Fruit fly (Drosophila melanogaster) whole organism, embryonic: ENCODE results near the gene Atf3.

Experiments used
- Atf3 ChIP-seq: fragments of 200-800 bp; sonication (Bioruptor generic); optimal IDR thresholded peaks from 3 replicates; lab custom pipeline; 2016; ENCODE audit warnings: missing biosample characterization, missing genetic modification characterization
- B-H2 ChIP-seq: fragments of 200-800 bp; sonication (Bioruptor generic); optimal IDR thresholded peaks from 2 replicates; lab custom pipeline; 2018; ENCODE audit warnings: missing biosample characterization, mild to moderate bottlenecking, missing genetic modification characterization
- CG10321 ChIP-seq: fragments of 200-800 bp; sonication (Bioruptor generic); IDR thresholded peaks from 2 replicates; pipeline ENCODE4 v1.3.6; 2022; ENCODE audit warnings: missing biosample characterization, missing genetic modification characterization
- CG11723 ChIP-seq: fragments of 200-800 bp; sonication (Bioruptor generic); optimal IDR thresholded peaks from 2 replicates; lab custom pipeline; 2017; ENCODE audit warnings: missing biosample characterization, mild to moderate bottlenecking, missing genetic modification characterization
- CG12744 ChIP-seq: fragments of 200-800 bp; sonication (Bioruptor generic); optimal IDR thresholded peaks from 2 replicates; lab custom pipeline; 2016; ENCODE audit warnings: missing biosample characterization, missing genetic modification characterization
- CG13123 ChIP-seq: fragments of 200-800 bp; sonication (Bioruptor generic); optimal IDR thresholded peaks from 2 replicates; lab custom pipeline; 2016; ENCODE audit warnings: missing biosample characterization, missing genetic modification characterization
- CG14860 ChIP-seq: fragments of 200-800 bp; sonication (Bioruptor generic); IDR thresholded peaks from 3 replicates; pipeline ENCODE4 v1.3.6; 2022; ENCODE audit warnings: missing biosample characterization, missing genetic modification characterization; ENCODE audit not compliant: partially characterized antibody
- CG15601 ChIP-seq: fragments of 200-800 bp; sonication (Bioruptor generic); optimal IDR thresholded peaks from 3 replicates; lab custom pipeline; 2019; ENCODE audit warnings: missing biosample characterization, mild to moderate bottlenecking, missing genetic modification characterization, moderate library complexity
- CG16863 ChIP-seq: fragments of 200-800 bp; sonication (Bioruptor generic); optimal IDR thresholded peaks from 3 replicates; lab custom pipeline; 2016; ENCODE audit warnings: missing biosample characterization, missing genetic modification characterization
- CG1792 ChIP-seq: fragments of 200-800 bp; sonication (Bioruptor generic); optimal IDR thresholded peaks from 2 replicates; lab custom pipeline; 2016; ENCODE audit warnings: missing biosample characterization, missing genetic modification characterization
- CG30403 ChIP-seq: fragments of 200-800 bp; sonication (Bioruptor generic); optimal IDR thresholded peaks from 3 replicates; lab custom pipeline; 2016; ENCODE audit warnings: missing biosample characterization, missing genetic modification characterization
- CG32532 ChIP-seq: fragments of 200-800 bp; sonication (Bioruptor generic); IDR thresholded peaks from 2 replicates; pipeline ENCODE4 v1.3.6; 2022; ENCODE audit warnings: missing biosample characterization, missing genetic modification characterization
- CG34422 ChIP-seq: fragments of 200-800 bp; sonication (Bioruptor generic); IDR thresholded peaks from 3 replicates; pipeline ENCODE4 v1.3.6; 2022; ENCODE audit warnings: missing biosample characterization, missing genetic modification characterization
- CG6854 ChIP-seq: fragments of 200-800 bp; sonication (Bioruptor generic); optimal IDR thresholded peaks from 3 replicates; lab custom pipeline; 2017; ENCODE audit warnings: missing biosample characterization, mild to moderate bottlenecking, missing genetic modification characterization
- CG7556 ChIP-seq: fragments of 200-800 bp; sonication (Bioruptor generic); optimal IDR thresholded peaks from 2 replicates; lab custom pipeline; 2017; ENCODE audit warnings: missing biosample characterization, mild to moderate bottlenecking, missing genetic modification characterization
- CG8944 ChIP-seq: fragments of 200-800 bp; sonication (Bioruptor generic); optimal IDR thresholded peaks from 3 replicates; lab custom pipeline; 2016; ENCODE audit warnings: missing biosample characterization, missing genetic modification characterization
- CG9437 ChIP-seq: fragments of 200-800 bp; sonication (Bioruptor generic); optimal IDR thresholded peaks from 2 replicates; lab custom pipeline; 2018; ENCODE audit warnings: missing biosample characterization, mild to moderate bottlenecking, missing genetic modification characterization
- CTCF ChIP-seq: fragments of 200-800 bp; sonication (Bioruptor generic); optimal IDR thresholded peaks from 2 replicates; lab custom pipeline; 2017; ENCODE audit warnings: missing biosample characterization, mild to moderate bottlenecking, missing genetic modification characterization, moderate library complexity
- Deaf1 ChIP-seq: fragments of 200-800 bp; optimal IDR thresholded peaks from 3 replicates; lab custom pipeline; 2019; ENCODE audit warnings: missing biosample characterization, mild to moderate bottlenecking, missing genetic modification characterization, moderate library complexity
- Dek ChIP-seq: fragments of 200-800 bp; sonication (Bioruptor generic); optimal IDR thresholded peaks from 3 replicates; lab custom pipeline; 2019; ENCODE audit warnings: missing biosample characterization, mild to moderate bottlenecking, missing genetic modification characterization, moderate library complexity
- Dfd ChIP-seq, 2 experiments: fragments of >200 bp; optimal IDR thresholded peaks; 2 replicates each; lab custom pipeline; 2017; ENCODE audit warnings: missing biosample characterization in 2 of 2, missing genetic modification characterization in 2 of 2
- Fer1 ChIP-seq: fragments of 200-800 bp; sonication (Bioruptor generic); optimal IDR thresholded peaks from 2 replicates; lab custom pipeline; 2017; ENCODE audit warnings: missing biosample characterization, mild to moderate bottlenecking, missing genetic modification characterization
- Fer2 ChIP-seq: fragments of 200-800 bp; sonication (Bioruptor generic); optimal IDR thresholded peaks from 2 replicates; lab custom pipeline; 2018; ENCODE audit warnings: missing biosample characterization, mild to moderate bottlenecking, missing genetic modification characterization, moderate library complexity
- Fer3 ChIP-seq: fragments of 200-800 bp; sonication (Bioruptor generic); optimal IDR thresholded peaks from 2 replicates; lab custom pipeline; 2018; ENCODE audit warnings: missing biosample characterization, mild to moderate bottlenecking, missing genetic modification characterization, moderate library complexity
- H15 ChIP-seq: fragments of 200-800 bp; sonication (Bioruptor generic); IDR thresholded peaks from 3 replicates; pipeline ENCODE4 v1.3.6; 2022; ENCODE audit warnings: missing biosample characterization, missing genetic modification characterization
- NfI ChIP-seq: fragments of 200-800 bp; sonication (Bioruptor generic); optimal IDR thresholded peaks from 3 replicates; lab custom pipeline; 2018; ENCODE audit warnings: missing biosample characterization, mild to moderate bottlenecking, missing genetic modification characterization, moderate library complexity
- Ptx1 ChIP-seq: fragments of 200-800 bp; sonication (Bioruptor generic); IDR thresholded peaks from 2 replicates; pipeline ENCODE4 v1.3.6; 2022; ENCODE audit warnings: missing biosample characterization, missing genetic modification characterization
- Ravus ChIP-seq: fragments of 200-800 bp; sonication (Bioruptor generic); IDR thresholded peaks from 2 replicates; pipeline ENCODE4 v1.3.6; 2022; ENCODE audit warnings: missing biosample characterization, missing genetic modification characterization
- Side ChIP-seq: fragments of 200-800 bp; sonication (Bioruptor generic); optimal IDR thresholded peaks from 2 replicates; lab custom pipeline; 2016; ENCODE audit warnings: missing biosample characterization, missing genetic modification characterization
- Vsx1 ChIP-seq: fragments of 200-800 bp; sonication (Bioruptor generic); optimal IDR thresholded peaks from 2 replicates; lab custom pipeline; 2017; ENCODE audit warnings: missing biosample characterization, mild to moderate bottlenecking, missing genetic modification characterization, missing genetic modification reagents
- ase ChIP-seq: fragments of 200-800 bp; sonication (Bioruptor generic); IDR thresholded peaks from 3 replicates; pipeline ENCODE4 v1.3.6; 2022; ENCODE audit warnings: missing biosample characterization, missing genetic modification characterization
- bigmax ChIP-seq: fragments of 200-800 bp; sonication (Bioruptor generic); optimal IDR thresholded peaks from 2 replicates; lab custom pipeline; 2018; ENCODE audit warnings: missing biosample characterization, mild to moderate bottlenecking, missing genetic modification characterization
- cas ChIP-seq: fragments of 200-800 bp; sonication (Bioruptor generic); IDR thresholded peaks from 2 replicates; pipeline ENCODE4 v1.3.6; 2022; ENCODE audit warnings: missing biosample characterization, missing genetic modification characterization
- corto ChIP-seq: fragments of 200-800 bp; sonication (Bioruptor generic); optimal IDR thresholded peaks from 2 replicates; lab custom pipeline; 2016; ENCODE audit warnings: missing biosample characterization, mild to moderate bottlenecking, missing genetic modification characterization, moderate library complexity
- crp ChIP-seq, 2 experiments: fragments of 200-800 bp; sonication (Bioruptor generic); optimal IDR thresholded peaks; 2 replicates in 1 of 2; 3 replicates in 1 of 2; lab custom pipeline; 2017; ENCODE audit warnings: missing biosample characterization in 2 of 2, missing genetic modification characterization in 2 of 2, mild to moderate bottlenecking in 1 of 2, moderate library complexity in 1 of 2
- da ChIP-seq: fragments of 200-800 bp; sonication (Bioruptor generic); optimal IDR thresholded peaks from 2 replicates; lab custom pipeline; 2016; ENCODE audit warnings: missing biosample characterization, missing genetic modification characterization
- esg ChIP-seq: fragments of 200-800 bp; sonication (Bioruptor generic); conservative IDR thresholded peaks from 2 replicates; pipeline ENCODE4 v1.3.6; 2022; ENCODE audit warnings: missing biosample characterization, missing genetic modification characterization
- jumu ChIP-seq: fragments of 200-800 bp; sonication (Bioruptor generic); optimal IDR thresholded peaks from 3 replicates; lab custom pipeline; 2016; ENCODE audit warnings: missing biosample characterization, missing genetic modification characterization
- onecut ChIP-seq: fragments of 200-800 bp; sonication (Bioruptor generic); IDR thresholded peaks from 2 replicates; pipeline ENCODE4 v1.3.6; 2022; ENCODE audit warnings: missing biosample characterization, missing genetic modification characterization
- phol ChIP-seq: fragments of 200-800 bp; sonication (Bioruptor generic); optimal IDR thresholded peaks from 3 replicates; lab custom pipeline; 2018; ENCODE audit warnings: missing biosample characterization, mild to moderate bottlenecking, missing genetic modification characterization, moderate library complexity
- pnt ChIP-seq: fragments of 200-800 bp; sonication (Bioruptor generic); optimal IDR thresholded peaks from 3 replicates; lab custom pipeline; 2016; ENCODE audit warnings: missing biosample characterization, missing genetic modification characterization
- prd ChIP-seq, 3 experiments: fragments of >200 bp in 2 of 3; fragments of 200-800 bp in 1 of 3; sonication (Bioruptor generic) in 1 of 3; optimal IDR thresholded peaks in 2 of 3; IDR thresholded peaks in 1 of 3; 2 replicates in 2 of 3; 3 replicates in 1 of 3; pipeline versions ENCODE4 v1.3.6 to Lab custom; 2017 to 2022; ENCODE audit warnings: missing biosample characterization in 1 of 3, missing genetic modification characterization in 1 of 3
- pum ChIP-seq: fragments of 200-800 bp; sonication (Bioruptor generic); optimal IDR thresholded peaks from 2 replicates; lab custom pipeline; 2016; ENCODE audit warnings: missing biosample characterization, missing genetic modification characterization
- sna ChIP-seq: fragments of 200-800 bp; sonication (Bioruptor generic); IDR thresholded peaks from 2 replicates; pipeline ENCODE4 v1.3.6; 2022; ENCODE audit warnings: missing biosample characterization, missing genetic modification characterization; ENCODE audit not compliant: partially characterized antibody
- sqz ChIP-seq: fragments of 200-800 bp; sonication (Bioruptor generic); optimal IDR thresholded peaks from 3 replicates; lab custom pipeline; 2018; ENCODE audit warnings: missing biosample characterization, mild to moderate bottlenecking, missing genetic modification characterization
- stc ChIP-seq: fragments of 200-800 bp; sonication (Bioruptor generic); IDR thresholded peaks from 2 replicates; pipeline ENCODE4 v1.3.6; 2022; ENCODE audit warnings: missing biosample characterization, missing genetic modification characterization
- twi ChIP-seq: fragments of 200-800 bp; optimal IDR thresholded peaks from 2 replicates; lab custom pipeline; 2019; ENCODE audit warnings: missing biosample characterization, mild to moderate bottlenecking, missing genetic modification characterization, moderate library complexity
- vnd ChIP-seq: fragments of 200-800 bp; sonication (Bioruptor generic); IDR thresholded peaks from 3 replicates; pipeline ENCODE4 v1.3.6; 2022; ENCODE audit warnings: missing biosample characterization, missing genetic modification characterization; ENCODE audit not compliant: partially characterized antibody
- vvl ChIP-seq: fragments of 200-800 bp; sonication (Bioruptor generic); IDR thresholded peaks from 2 replicates; pipeline ENCODE4 v1.3.6; 2022; ENCODE audit warnings: missing biosample characterization, missing genetic modification characterization

Gene Atf3

DNA sequence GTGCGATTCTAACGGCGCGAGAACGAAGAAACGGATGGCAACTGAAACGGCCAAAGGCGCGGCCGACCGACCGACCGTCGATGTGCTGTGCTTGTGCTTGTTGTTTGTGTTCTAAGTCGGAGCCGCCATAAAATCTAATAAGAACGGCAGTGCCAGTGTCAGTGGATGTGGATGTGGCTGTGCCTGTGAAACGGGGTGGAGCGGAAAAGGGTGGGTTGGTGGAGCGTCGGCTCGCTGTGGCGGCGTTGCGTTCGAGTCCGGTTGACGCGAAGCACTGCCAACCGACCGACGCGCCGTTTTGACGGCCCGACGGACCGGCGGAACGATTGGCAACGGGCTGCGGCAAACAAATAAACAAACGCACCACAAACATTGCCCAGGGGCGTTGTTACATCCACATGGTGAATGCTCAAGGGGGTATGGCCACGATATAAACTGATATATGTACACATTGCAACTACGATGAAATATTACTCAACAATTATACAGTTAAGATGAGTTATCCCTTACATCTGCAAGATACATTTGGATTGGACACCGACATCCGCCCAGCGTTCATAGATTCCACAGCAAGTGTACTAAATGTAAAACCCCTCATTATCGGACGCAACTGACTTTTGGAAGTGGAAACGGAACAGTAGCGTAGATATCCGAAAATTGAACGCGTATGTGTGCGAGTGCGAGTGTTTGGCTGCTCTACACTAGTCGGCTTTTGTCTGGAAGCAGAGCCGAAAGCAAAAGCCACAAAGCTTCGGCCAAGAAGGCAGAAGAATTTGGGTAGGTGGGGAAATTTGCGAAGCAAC, at the start of gene Atf3 (continued):
- peak; percentile 99 for TF ChIP-seq CG16863 (GFP tag; lab: Kevin White, UChicago)
- peak; percentile 99 for TF ChIP-seq pnt (GFP tag; lab: Kevin White, UChicago)
- peak; percentile 99 for TF ChIP-seq Ptx1 (GFP tag; lab: Robert Waterston, UW)
- TF ChIP-seq esg (GFP tag; lab: Robert Waterston, UW), result peak; percentile 99
- TF ChIP-seq CG10321, result peak; percentile 81
- peak; percentile 99 for TF ChIP-seq Side
- peak; percentile 99 for TF ChIP-seq Dek
- peak; percentile 99 for TF ChIP-seq pum
- peak; percentile 99 for TF ChIP-seq CG1792 (GFP tag; lab: Kevin White, UChicago)
- peak; percentile 100 for TF ChIP-seq Atf3
- TF ChIP-seq cas (GFP tag; lab: Robert Waterston, UW), result peak; percentile 97
- peak; percentile 99 for TF ChIP-seq Fer3
- TF ChIP-seq CTCF (GFP tag; lab: Kevin White, UChicago), result peak; percentile 69
- peak; percentile 85 for TF ChIP-seq corto (GFP tag; lab: Kevin White, UChicago)
- peak; percentile 99 for TF ChIP-seq Fer1 (GFP tag; lab: Kevin White, UChicago)
- peak; percentile 98 for TF ChIP-seq H15 (GFP tag; lab: Robert Waterston, UW)
- TF ChIP-seq Deaf1 (tag; lab: Kevin White, UChicago), result peak; percentile 96
- peak; percentile 96 for TF ChIP-seq sqz (GFP tag; lab: Kevin White, UChicago)
- peak; percentile 98 for TF ChIP-seq CG11723 (GFP tag; lab: Kevin White, UChicago)
- peak; percentile 98 for TF ChIP-seq phol (tag; lab: Kevin White, UChicago)
- TF ChIP-seq CG15601 (tag; lab: Kevin White, UChicago), result peak; percentile 96
- peak; percentile 75 for TF ChIP-seq bigmax (GFP tag; lab: Kevin White, UChicago)
- TF ChIP-seq da, result peak; percentile 98
- peak in 1 of 2 experiments; percentile 73 for TF ChIP-seq Dfd (GFP tag; optimal IDR thresholded peaks at IDR 0.05; lab: Kevin White, UChicago)
- TF ChIP-seq CG12744 (GFP tag; lab: Kevin White, UChicago), result peak; percentile 99
- TF ChIP-seq vvl (GFP tag; lab: Robert Waterston, UW), result peak; percentile 98
- TF ChIP-seq B-H2 (GFP tag; lab: Kevin White, UChicago), result peak; percentile 98
- peak; percentile 98 for TF ChIP-seq stc (GFP tag; lab: Robert Waterston, UW)
- TF ChIP-seq CG34422, result peak; percentile 99
- TF ChIP-seq Vsx1, result peak; percentile 98
- peak; percentile 100 for TF ChIP-seq CG7556 (GFP tag; lab: Kevin White, UChicago)
- TF ChIP-seq crp (GFP tag; optimal IDR thresholded peaks at IDR 0.05; lab: Kevin White, UChicago), result peak in 1 of 2 experiments; percentile 75
- no peak for TF ChIP-seq vnd (GFP tag; lab: Robert Waterston, UW)
- TF ChIP-seq CG14860 (GFP tag; lab: Robert Waterston, UW), result no peak
- peak; percentile 97 for TF ChIP-seq Ravus (GFP tag; lab: Robert Waterston, UW)
- TF ChIP-seq twi (tag; lab: Kevin White, UChicago), result peak; percentile 96
- TF ChIP-seq CG6854 (GFP tag; lab: Kevin White, UChicago), result peak; percentile 99
- TF ChIP-seq CG9437 (GFP tag; lab: Kevin White, UChicago), result peak; percentile 95
- peak; percentile 100 for TF ChIP-seq CG30403
- peak; percentile 99 for TF ChIP-seq jumu (GFP tag; lab: Kevin White, UChicago)
- peak; percentile 94 for TF ChIP-seq onecut (GFP tag; lab: Robert Waterston, UW)
- peak; percentile 99 for TF ChIP-seq CG8944 (GFP tag; lab: Kevin White, UChicago)
- TF ChIP-seq CG32532 (GFP tag; lab: Robert Waterston, UW), result peak; percentile 99
- peak; percentile 99 for TF ChIP-seq NfI (GFP tag; lab: Kevin White, UChicago)
- peak; percentile 99 for TF ChIP-seq Fer2
- peak; percentile 97 for TF ChIP-seq CG13123 (GFP tag; lab: Kevin White, UChicago)
- peak; percentile 97 for TF ChIP-seq ase (GFP tag; lab: Robert Waterston, UW)
- TF ChIP-seq sna (GFP tag; lab: Robert Waterston, UW), result no peak
- TF ChIP-seq prd (optimal IDR thresholded peaks at IDR 0.05; lab: Kevin White, UChicago), result no peak
- peak; percentile 99 for TF ChIP-seq prd (GFP tag; IDR thresholded peaks at IDR 0.05; lab: Robert Waterston, UW)
